Worm (Caenorhabditis elegans) whole organism, L2 larva: Measurements from ENCODE around the gene wapl-1.

ENCODE experiments used
- Y55F3AM.14 ChIP-seq: fragments of 200-800 bp; sonication (Bioruptor generic); optimal IDR thresholded peaks from 2 replicates; lab custom pipeline; 2018; ENCODE audit warnings: mild to moderate bottlenecking, missing genetic modification characterization, missing compliant biosample characterization
- fos-1 ChIP-seq: fragments of 150-350 bp; optimal IDR thresholded peaks from 2 replicates; lab custom pipeline; 2014; ENCODE audit warnings: missing biosample characterization, missing genetic modification characterization
- gmeb-1 ChIP-seq: fragments of 150-350 bp; optimal IDR thresholded peaks from 2 replicates; lab custom pipeline; 2014; ENCODE audit warnings: missing biosample characterization, missing genetic modification characterization
- mab-5 ChIP-seq: fragments of 150-350 bp; optimal IDR thresholded peaks from 2 replicates; lab custom pipeline; 2014; ENCODE audit warnings: missing biosample characterization, missing genetic modification characterization
- nhr-10 ChIP-seq: sonication (generic microtip); optimal IDR thresholded peaks from 2 replicates; lab custom pipeline; 2017; ENCODE audit warnings: missing biosample characterization, missing genetic modification characterization
- nhr-12 ChIP-seq: fragments of 150-350 bp; optimal IDR thresholded peaks from 2 replicates; lab custom pipeline; 2014; ENCODE audit warnings: missing biosample characterization, missing genetic modification characterization
- skn-1 ChIP-seq: sonication (generic microtip); optimal IDR thresholded peaks from 2 replicates; lab custom pipeline; 2017; ENCODE audit warnings: missing biosample characterization, missing genetic modification characterization
- snpc-4 ChIP-seq: fragments of 150-350 bp; optimal IDR thresholded peaks from 2 replicates; lab custom pipeline; 2014; ENCODE audit warnings: missing biosample characterization, missing genetic modification characterization
- unc-55 ChIP-seq: fragments of 150-350 bp; sonication (generic microtip); optimal IDR thresholded peaks from 3 replicates; lab custom pipeline; 2014; ENCODE audit warnings: missing biosample characterization, missing genetic modification reagents, missing genetic modification characterization
- ztf-4 ChIP-seq: fragments of 150-350 bp; optimal IDR thresholded peaks from 2 replicates; lab custom pipeline; 2014; ENCODE audit warnings: missing biosample characterization, missing genetic modification characterization

- TF ChIP-seq gmeb-1 (tag; lab: Kevin White, UChicago), result no peak
- no peak for TF ChIP-seq nhr-10 (tag; lab: Kevin White, UChicago)
- no peak for TF ChIP-seq nhr-12 (tag; lab: Kevin White, UChicago)
- TF ChIP-seq unc-55 (GFP tag; lab: Kevin White, UChicago), result no peak
- TF ChIP-seq skn-1, result no peak
- no peak for TF ChIP-seq fos-1 (tag; lab: Kevin White, UChicago)
- no peak for TF ChIP-seq Y55F3AM.14 (GFP tag; lab: Kevin White, UChicago)
- no peak for TF ChIP-seq ztf-4 (tag; lab: Kevin White, UChicago)
- TF ChIP-seq snpc-4, result no peak
- no peak for TF ChIP-seq mab-5 (tag; lab: Kevin White, UChicago)
Measured at ce11 chrIV:4478612-4479011, 33.1 kb upstream of the wapl-1 start.
